Worm (Caenorhabditis elegans): ENCODE data around the gene tag-10.

ce11 chrII:13636596-13636995 is 4.2 kb downstream of the tag-10 start:
- TF ChIP-seq lin-39 (tag; optimal IDR thresholded peaks at IDR 0.05) (no peak), sma-9 (GFP tag; optimal IDR thresholded peaks at IDR 0.05) (no peak), sma-9 (tag; optimal IDR thresholded peaks at IDR 0.05) (no peak), mab-5 (tag; optimal IDR thresholded peaks at IDR 0.05) (no peak), nhr-23 (tag; optimal IDR thresholded peaks at IDR 0.05) (no peak), unc-39 (tag; optimal IDR thresholded peaks at IDR 0.05) (no peak), elt-3 (tag; optimal IDR thresholded peaks at IDR 0.05) (no peak)
